Worm (Caenorhabditis elegans) whole organism, midembryonic: ENCODE measurements around the gene ced-8.
"Not testable (repeated sequence)": the region's sequence is repeated elsewhere in the genome, so short reads cannot be mapped to it uniquely, and the experiment has no call there.

Experiments used
- T22C8.4 ChIP-seq: fragments of 200-800 bp; sonication (Bioruptor generic); IDR thresholded peaks from 2 replicates; pipeline ENCODE4 v1.3.6; 2022; ENCODE audit warnings: missing genetic modification characterization, missing compliant biosample characterization
- cog-1 ChIP-seq: sonication (generic microtip); optimal IDR thresholded peaks from 2 replicates; lab custom pipeline; 2016; ENCODE audit warnings: missing genetic modification characterization, missing compliant biosample characterization
- flt-1 ChIP-seq: fragments of 200-800 bp; sonication (Bioruptor generic); IDR thresholded peaks from 2 replicates; pipeline ENCODE4 v1.3.6; 2022; ENCODE audit warnings: missing genetic modification characterization, missing compliant biosample characterization
- klf-2 ChIP-seq: fragments of 200-800 bp; sonication (Bioruptor generic); conservative IDR thresholded peaks from 2 replicates; pipeline ENCODE4 v1.3.6; 2022; ENCODE audit warnings: missing genetic modification reagents, missing genetic modification characterization, missing compliant biosample characterization
- med-1 ChIP-seq: sonication (generic microtip); optimal IDR thresholded peaks from 2 replicates; lab custom pipeline; 2017; ENCODE audit warnings: missing genetic modification characterization, mild to moderate bottlenecking, missing compliant biosample characterization, antibody characterized with exemption, missing genetic modification reagents; ENCODE audit not compliant: insufficient read depth
- ref-1 ChIP-seq: fragments of 200-800 bp; sonication (Bioruptor generic); conservative IDR thresholded peaks from 2 replicates; pipeline ENCODE4 v1.3.6; 2022; ENCODE audit warnings: missing genetic modification reagents, missing genetic modification characterization, missing compliant biosample characterization
- tab-1 ChIP-seq: fragments of 200-800 bp; sonication (Bioruptor generic); IDR thresholded peaks from 2 replicates; pipeline ENCODE4 v1.3.6; 2022; ENCODE audit warnings: missing genetic modification characterization, missing compliant biosample characterization
- ztf-23 ChIP-seq: fragments of 200-800 bp; sonication (Bioruptor generic); IDR thresholded peaks from 2 replicates; pipeline ENCODE4 v1.3.6; 2022; ENCODE audit warnings: missing genetic modification reagents, missing genetic modification characterization, missing compliant biosample characterization
- ztf-29 ChIP-seq: fragments of 200-800 bp; sonication (Bioruptor generic); IDR thresholded peaks from 2 replicates; pipeline ENCODE4 v1.3.6; 2022; ENCODE audit warnings: missing genetic modification reagents, missing genetic modification characterization, missing compliant biosample characterization

Gene ced-8

ce11 chrX:8423199-8423598 is 6.5 kb upstream of the ced-8 start:
- TF ChIP-seq ztf-29 (GFP tag; lab: Robert Waterston, UW) (no peak), ref-1 (GFP tag; lab: Robert Waterston, UW) (no peak), tab-1 (no peak), klf-2 (GFP tag; lab: Robert Waterston, UW) (no peak), cog-1 (no peak), med-1 (GFP tag; lab: Kevin White, UChicago) (no peak), T22C8.4 (GFP tag; lab: Robert Waterston, UW) (no peak), flt-1 (GFP tag; lab: Robert Waterston, UW) (no peak), ztf-23 (GFP tag; lab: Robert Waterston, UW) (no peak)

DNA sequence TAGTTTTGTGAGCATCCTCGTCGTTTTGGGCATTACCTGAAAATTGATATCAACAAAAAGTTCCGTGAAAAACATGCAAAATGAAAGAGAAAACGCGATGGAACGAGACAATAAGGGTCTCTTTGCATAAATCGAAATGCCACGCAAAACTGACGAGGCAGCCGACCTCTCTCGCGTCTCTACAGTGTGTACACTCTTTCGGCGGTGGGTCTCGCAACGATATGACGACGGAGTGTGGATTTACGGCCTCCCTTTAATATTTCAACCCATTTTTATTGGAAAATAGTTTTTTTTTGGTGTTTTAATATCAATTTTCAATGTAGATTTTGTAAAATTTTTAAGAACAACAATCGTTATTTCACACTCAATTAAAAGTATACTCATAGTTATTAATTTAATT is 5.3 kb upstream of the ced-8 start, which contains the start of gene tag-123:
tag-123 (minus strand) TSS at position 36 of the 400 bp plus-strand sequence.
- TF ChIP-seq ztf-23 (GFP tag; lab: Robert Waterston, UW) (no peak), flt-1 (GFP tag; lab: Robert Waterston, UW) (no peak), ref-1 (GFP tag; lab: Robert Waterston, UW) (no peak), ztf-29 (GFP tag; lab: Robert Waterston, UW) (no peak), T22C8.4 (GFP tag; lab: Robert Waterston, UW) (no peak), med-1 (GFP tag; lab: Kevin White, UChicago) (no peak), cog-1 (no peak), klf-2 (GFP tag; lab: Robert Waterston, UW) (no peak)

- no peak for TF ChIP-seq flt-1 (GFP tag; lab: Robert Waterston, UW)
- no peak for TF ChIP-seq cog-1
- no peak for TF ChIP-seq med-1 (GFP tag; lab: Kevin White, UChicago)
- TF ChIP-seq ref-1 (GFP tag; lab: Robert Waterston, UW) = no peak
- TF ChIP-seq klf-2 (GFP tag; lab: Robert Waterston, UW) = no peak
- no peak for TF ChIP-seq T22C8.4 (GFP tag; lab: Robert Waterston, UW)
- no peak for TF ChIP-seq ztf-29 (GFP tag; lab: Robert Waterston, UW)
- TF ChIP-seq ztf-23 (GFP tag; lab: Robert Waterston, UW) = no peak
- TF ChIP-seq tab-1 = no peak
Observed at ce11 chrX:8421594-8421993, 4.9 kb upstream of the ced-8 start.

DNA sequence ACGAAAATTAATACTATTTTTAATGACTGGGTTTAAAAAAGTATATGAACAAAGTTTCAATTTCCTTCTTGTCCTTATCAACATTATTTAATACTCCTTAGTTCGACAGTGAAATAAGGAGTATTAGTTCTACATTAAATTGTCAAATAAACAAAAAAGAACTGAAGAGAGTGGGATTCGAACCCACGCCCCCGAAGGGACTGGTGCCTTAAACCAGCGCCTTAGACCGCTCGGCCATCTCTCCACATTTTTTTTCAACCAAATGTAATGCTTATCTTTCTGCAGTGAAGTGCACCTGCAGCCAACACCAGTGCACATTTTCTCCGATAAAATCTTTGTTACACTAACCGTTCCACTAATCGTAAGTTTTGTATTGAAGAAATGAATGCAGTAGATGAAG is 2.5 kb upstream of the ced-8 start:
- no peak for TF ChIP-seq cog-1
- no peak for TF ChIP-seq ztf-29 (GFP tag; lab: Robert Waterston, UW)
- TF ChIP-seq T22C8.4 (GFP tag; lab: Robert Waterston, UW) = no peak
- TF ChIP-seq ztf-23 (GFP tag; lab: Robert Waterston, UW) = no peak
- no peak for TF ChIP-seq med-1 (GFP tag; lab: Kevin White, UChicago)
- no peak for TF ChIP-seq ref-1 (GFP tag; lab: Robert Waterston, UW)
- no peak for TF ChIP-seq klf-2 (GFP tag; lab: Robert Waterston, UW)
- TF ChIP-seq flt-1 (GFP tag; lab: Robert Waterston, UW) = no peak

DNA sequence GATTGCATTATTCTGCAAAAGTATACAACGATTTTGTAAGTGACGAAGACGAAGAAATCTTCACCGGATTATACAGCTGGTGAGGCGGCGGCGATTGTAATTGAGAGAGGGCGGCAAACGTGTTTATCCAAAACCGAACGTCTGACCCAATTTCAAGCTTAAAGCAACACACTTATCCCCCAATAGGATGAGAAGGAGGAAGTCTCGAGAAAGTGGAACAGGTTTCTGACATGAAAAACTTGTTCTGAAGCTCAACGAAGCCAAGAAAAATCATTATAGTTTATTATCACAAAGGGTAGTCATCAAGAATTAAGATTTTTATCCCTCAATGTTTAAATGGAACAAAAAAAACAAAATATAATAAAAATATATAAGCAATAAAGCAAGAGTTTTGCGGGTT is 1.7 kb upstream of the ced-8 start, which contains the start of gene spp-13:
spp-13 (minus strand) TSS at position 143 of the 400 bp plus-strand sequence.
- TF ChIP-seq med-1 (GFP tag; lab: Kevin White, UChicago) (no peak), tab-1 (no peak), ztf-29 (GFP tag; lab: Robert Waterston, UW) (no peak), ref-1 (GFP tag; lab: Robert Waterston, UW) (no peak), ztf-23 (GFP tag; lab: Robert Waterston, UW) (no peak), flt-1 (GFP tag; lab: Robert Waterston, UW) (no peak), cog-1 (no peak), klf-2 (GFP tag; lab: Robert Waterston, UW) (no peak), T22C8.4 (GFP tag; lab: Robert Waterston, UW) (no peak)

DNA sequence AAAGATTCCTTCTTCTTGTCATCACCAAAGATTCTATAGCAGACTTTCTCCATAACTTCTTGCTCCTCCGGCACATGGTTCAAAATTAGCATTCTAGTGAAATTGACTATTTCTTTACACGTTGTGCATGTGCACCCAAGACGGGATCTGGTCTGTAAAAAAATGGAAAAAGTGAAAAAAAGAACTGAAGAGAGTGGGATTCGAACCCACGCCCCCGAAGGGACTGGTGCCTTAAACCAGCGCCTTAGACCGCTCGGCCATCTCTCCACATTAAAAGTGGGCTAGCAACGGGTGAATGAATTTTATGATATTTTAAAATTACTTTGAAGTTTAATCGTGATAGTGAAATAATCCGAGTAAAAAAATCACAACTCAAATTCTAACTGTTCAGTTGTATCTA is 1.0 kb upstream of the ced-8 start:
- TF ChIP-seq flt-1 (GFP tag; lab: Robert Waterston, UW) (no peak), ref-1 (GFP tag; lab: Robert Waterston, UW) (no peak), T22C8.4 (GFP tag; lab: Robert Waterston, UW) (no peak), ztf-29 (GFP tag; lab: Robert Waterston, UW) (no peak), med-1 (GFP tag; lab: Kevin White, UChicago) (no peak), klf-2 (GFP tag; lab: Robert Waterston, UW) (no peak), tab-1 (no peak), cog-1 (no peak), ztf-23 (GFP tag; lab: Robert Waterston, UW) (no peak)

ce11 chrX:8413130-8413529 is 3.6 kb downstream of the ced-8 start, which contains the start of gene F08F1.4:
Gene F08F1.4 (plus strand): TSS chrX:8413430.
- TF ChIP-seq med-1 (GFP tag; lab: Kevin White, UChicago) (no peak), ref-1 (GFP tag; lab: Robert Waterston, UW) (no peak), tab-1 (no peak), flt-1 (GFP tag; lab: Robert Waterston, UW) (no peak), T22C8.4 (GFP tag; lab: Robert Waterston, UW) (no peak), klf-2 (GFP tag; lab: Robert Waterston, UW) (no peak)

DNA sequence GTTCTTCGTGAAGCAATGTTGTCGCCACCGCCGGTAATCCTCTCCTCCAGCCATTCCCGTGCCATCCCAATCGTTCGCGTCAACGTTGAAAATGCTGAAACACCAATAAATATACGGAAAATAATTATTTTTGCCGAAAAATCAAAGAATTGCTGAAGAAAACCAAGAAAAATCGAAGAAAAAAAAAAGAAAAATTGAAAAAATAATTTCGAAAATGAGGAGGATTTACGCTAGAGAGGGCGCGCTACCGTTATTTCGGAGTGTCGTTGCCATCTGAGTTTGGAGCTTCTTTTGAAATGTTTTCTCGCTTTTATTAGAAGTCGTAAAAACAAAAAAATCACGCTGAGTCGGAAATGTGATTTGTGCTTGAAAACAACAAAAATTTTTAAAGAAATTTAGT is 6.0 kb downstream of the ced-8 start, which contains the start of gene F08F1.9:
F08F1.9 (minus strand) TSS at position 101 of the 400 bp plus-strand sequence.
- not testable (repeated sequence) for TF ChIP-seq T22C8.4 (GFP tag; lab: Robert Waterston, UW); tab-1; med-1 (GFP tag; lab: Kevin White, UChicago)

DNA sequence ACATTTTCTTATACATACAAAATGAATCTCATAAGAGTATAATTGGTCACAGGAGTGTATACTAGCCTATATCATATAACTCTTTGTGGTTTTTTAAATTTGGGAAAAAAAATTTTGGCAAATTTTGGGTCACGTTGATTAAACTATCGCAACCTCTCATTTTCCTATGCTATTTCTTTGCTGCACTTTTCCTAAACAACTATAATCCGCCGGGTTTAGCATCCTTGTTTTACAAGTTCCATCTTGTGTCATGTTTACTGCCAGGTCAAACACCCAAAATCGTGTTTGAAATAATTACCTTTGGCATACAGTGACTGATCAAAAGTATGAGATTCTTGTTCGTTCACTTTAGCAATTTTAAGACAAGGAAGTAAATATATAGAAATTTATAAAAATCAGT is 8.5 kb downstream of the ced-8 start, which contains the start of gene sulp-3:
sulp-3 (minus strand) TSS at position 101 of the 400 bp plus-strand sequence.
- TF ChIP-seq ztf-23 (GFP tag; lab: Robert Waterston, UW) (no peak), klf-2 (GFP tag; lab: Robert Waterston, UW) (no peak), ref-1 (GFP tag; lab: Robert Waterston, UW) (no peak), flt-1 (GFP tag; lab: Robert Waterston, UW) (no peak), T22C8.4 (GFP tag; lab: Robert Waterston, UW) (no peak), cog-1 (no peak), tab-1 (no peak), med-1 (GFP tag; lab: Kevin White, UChicago) (no peak), ztf-29 (GFP tag; lab: Robert Waterston, UW) (no peak)
